Worm (Caenorhabditis elegans) whole organism, L4 larva: ENCODE measurements around the gene mrps-28.

Source experiments
- D1046.2 ChIP-seq: fragments of 200-800 bp; sonication (Bioruptor generic); IDR thresholded peaks from 2 replicates; pipeline ENCODE4 v1.3.6; 2022; ENCODE audit warnings: missing genetic modification characterization, missing compliant biosample characterization
- F10B5.3 ChIP-seq: sonication (generic microtip); optimal IDR thresholded peaks from 2 replicates; lab custom pipeline; 2016; ENCODE audit warnings: mild to moderate bottlenecking, missing genetic modification characterization, missing compliant biosample characterization
- F26F4.8 ChIP-seq: fragments of 200-800 bp; sonication (Bioruptor generic); conservative IDR thresholded peaks from 2 replicates; pipeline ENCODE4 v1.3.6; 2022; ENCODE audit warnings: missing genetic modification characterization, missing compliant biosample characterization
- F37D6.2 ChIP-seq: sonication (generic microtip); optimal IDR thresholded peaks from 2 replicates; lab custom pipeline; 2016; ENCODE audit warnings: mild to moderate bottlenecking, missing genetic modification characterization, missing compliant biosample characterization
- R02D3.7 ChIP-seq: fragments of 150-350 bp; sonication (generic microtip); optimal IDR thresholded peaks from 3 replicates; lab custom pipeline; 2014; ENCODE audit warnings: missing biosample characterization, missing genetic modification characterization
- T26A8.4 ChIP-seq: fragments of 200-800 bp; sonication (Bioruptor generic); IDR thresholded peaks from 2 replicates; pipeline ENCODE4 v1.3.6; 2022; ENCODE audit warnings: missing genetic modification characterization, missing compliant biosample characterization
- Y105C5A.15 ChIP-seq: fragments of 200-800 bp; sonication (Bioruptor generic); IDR thresholded peaks from 2 replicates; pipeline ENCODE4 v1.3.6; 2022; ENCODE audit warnings: missing genetic modification characterization, missing compliant biosample characterization
- Y75B8A.6 ChIP-seq: fragments of 200-800 bp; sonication (Bioruptor generic); IDR thresholded peaks from 2 replicates; pipeline ENCODE4 v1.3.6; 2022; ENCODE audit warnings: missing genetic modification reagents, missing genetic modification characterization, missing compliant biosample characterization
- aly-2 ChIP-seq: sonication (generic microtip); optimal IDR thresholded peaks from 2 replicates; lab custom pipeline; 2018; ENCODE audit warnings: missing biosample characterization, missing genetic modification characterization
- ama-1 ChIP-seq: fragments of 150-350 bp; optimal IDR thresholded peaks from 2 replicates; lab custom pipeline; 2014; ENCODE audit warnings: inconsistent platforms, mixed read lengths
- ceh-20 ChIP-seq: fragments of 200-800 bp; sonication (Bioruptor generic); IDR thresholded peaks from 2 replicates; pipeline ENCODE4 v1.3.6; 2022; ENCODE audit warnings: missing genetic modification reagents, missing genetic modification characterization, missing compliant biosample characterization
- ces-1 ChIP-seq: fragments of 150-350 bp; sonication (generic microtip); optimal IDR thresholded peaks from 4 replicates; lab custom pipeline; 2014; ENCODE audit warnings: missing biosample characterization, missing genetic modification reagents, missing genetic modification characterization
- ctbp-1 ChIP-seq: fragments of 200-800 bp; sonication (Bioruptor generic); IDR thresholded peaks from 2 replicates; pipeline ENCODE4 v1.3.6; 2022; ENCODE audit warnings: missing genetic modification reagents, missing genetic modification characterization, missing compliant biosample characterization
- dmd-6 ChIP-seq: fragments of 200-800 bp; sonication (Bioruptor generic); IDR thresholded peaks from 2 replicates; pipeline ENCODE4 v1.3.6; 2022; ENCODE audit warnings: missing genetic modification reagents, missing genetic modification characterization, missing compliant biosample characterization
- dmd-8 ChIP-seq: fragments of 200-800 bp; sonication (Bioruptor generic); IDR thresholded peaks from 2 replicates; pipeline ENCODE4 v1.3.6; 2022; ENCODE audit warnings: missing genetic modification characterization, missing compliant biosample characterization
- dmd-9 ChIP-seq: fragments of 200-800 bp; sonication (Bioruptor generic); IDR thresholded peaks from 2 replicates; pipeline ENCODE4 v1.3.6; 2022; ENCODE audit warnings: missing genetic modification reagents, missing genetic modification characterization, missing compliant biosample characterization
- fos-1 ChIP-seq: fragments of 150-350 bp; optimal IDR thresholded peaks from 2 replicates; lab custom pipeline; 2014; ENCODE audit warnings: missing biosample characterization, missing genetic modification characterization
- gei-8 ChIP-seq: fragments of 200-800 bp; sonication (Bioruptor generic); optimal IDR thresholded peaks from 2 replicates; lab custom pipeline; 2018; ENCODE audit warnings: mild to moderate bottlenecking, missing genetic modification characterization, missing compliant biosample characterization
- hlh-11 ChIP-seq: fragments of 200-800 bp; sonication (Bioruptor generic); optimal IDR thresholded peaks from 2 replicates; lab custom pipeline; 2018; ENCODE audit warnings: mild to moderate bottlenecking, missing genetic modification characterization, missing compliant biosample characterization
- hlh-30 ChIP-seq: sonication (generic microtip); optimal IDR thresholded peaks from 2 replicates; lab custom pipeline; 2017; ENCODE audit warnings: antibody characterized with exemption, mild to moderate bottlenecking, missing genetic modification characterization, missing compliant biosample characterization; ENCODE audit not compliant: insufficient read depth
- hmg-1.1 ChIP-seq: fragments of 200-800 bp; sonication (Bioruptor generic); IDR thresholded peaks from 2 replicates; pipeline ENCODE4 v1.3.6; 2022; ENCODE audit warnings: missing genetic modification reagents, missing genetic modification characterization, missing compliant biosample characterization
- jun-1 ChIP-seq: fragments of 150-350 bp; optimal IDR thresholded peaks from 2 replicates; lab custom pipeline; 2014; ENCODE audit warnings: missing biosample characterization, missing genetic modification reagents, missing genetic modification characterization
- lin-13 ChIP-seq: fragments of 150-350 bp; optimal IDR thresholded peaks from 2 replicates; lab custom pipeline; 2014; ENCODE audit warnings: missing biosample characterization, missing genetic modification reagents, missing genetic modification characterization
- lin-15B ChIP-seq: fragments of 150-350 bp; sonication (generic microtip); optimal IDR thresholded peaks from 3 replicates; lab custom pipeline; 2014; ENCODE audit warnings: missing biosample characterization, missing genetic modification characterization
- madf-5 ChIP-seq, 2 experiments: fragments of 200-800 bp; sonication (Bioruptor generic); IDR thresholded peaks; 2 replicates each; pipeline ENCODE4 v1.3.6; 2022; ENCODE audit warnings: missing compliant biosample characterization in 2 of 2, missing genetic modification characterization in 2 of 2
- nhr-237 ChIP-seq: sonication (generic microtip); optimal IDR thresholded peaks from 2 replicates; lab custom pipeline; 2017; ENCODE audit warnings: missing biosample characterization, missing genetic modification characterization
- nhr-25 ChIP-seq: sonication (generic microtip); optimal IDR thresholded peaks from 2 replicates; lab custom pipeline; 2017; ENCODE audit warnings: missing genetic modification characterization, mild to moderate bottlenecking, missing compliant biosample characterization, antibody characterized with exemption, moderate library complexity, borderline replicate concordance; ENCODE audit not compliant: insufficient read depth
- nhr-28 ChIP-seq: fragments of 150-350 bp; optimal IDR thresholded peaks from 2 replicates; lab custom pipeline; 2014; ENCODE audit warnings: missing biosample characterization, missing genetic modification characterization
- nhr-41 ChIP-seq: fragments of 200-800 bp; sonication (Bioruptor generic); IDR thresholded peaks from 2 replicates; pipeline ENCODE4 v1.3.6; 2022; ENCODE audit warnings: missing genetic modification reagents, missing genetic modification characterization, missing compliant biosample characterization
- nhr-48 ChIP-seq: sonication (generic microtip); optimal IDR thresholded peaks from 2 replicates; lab custom pipeline; 2016; ENCODE audit warnings: mild to moderate bottlenecking, missing genetic modification characterization, missing compliant biosample characterization
- php-3 ChIP-seq: fragments of 200-800 bp; sonication (Bioruptor generic); IDR thresholded peaks from 2 replicates; pipeline ENCODE4 v1.3.6; 2022; ENCODE audit warnings: missing genetic modification reagents, missing genetic modification characterization, missing compliant biosample characterization
- rbr-2 ChIP-seq: sonication (generic microtip); optimal IDR thresholded peaks from 2 replicates; lab custom pipeline; 2016; ENCODE audit warnings: missing genotype, missing genetic modification characterization, missing compliant biosample characterization
- skn-1 ChIP-seq: fragments of 150-350 bp; optimal IDR thresholded peaks from 2 replicates; lab custom pipeline; 2014; ENCODE audit warnings: missing biosample characterization, missing genetic modification characterization
- spr-1 ChIP-seq: sonication (generic microtip); optimal IDR thresholded peaks from 2 replicates; lab custom pipeline; 2016; ENCODE audit warnings: mild to moderate bottlenecking, missing genetic modification characterization, missing compliant biosample characterization
- spr-3 ChIP-seq: fragments of 200-800 bp; sonication (Bioruptor generic); optimal IDR thresholded peaks from 2 replicates; lab custom pipeline; 2018; ENCODE audit warnings: mild to moderate bottlenecking, missing genetic modification characterization, missing compliant biosample characterization
- unc-130 ChIP-seq: sonication (generic microtip); optimal IDR thresholded peaks from 2 replicates; lab custom pipeline; 2016; ENCODE audit warnings: missing genetic modification reagents, missing genetic modification characterization, missing compliant biosample characterization
- unc-39 ChIP-seq: sonication (generic microtip); optimal IDR thresholded peaks from 2 replicates; lab custom pipeline; 2017; ENCODE audit warnings: missing biosample characterization, missing genetic modification characterization
- vab-7 ChIP-seq: fragments of 200-800 bp; sonication (Bioruptor generic); IDR thresholded peaks from 2 replicates; pipeline ENCODE4 v1.3.6; 2022; ENCODE audit warnings: missing genetic modification reagents, missing genetic modification characterization, missing compliant biosample characterization
- zag-1 ChIP-seq: fragments of 150-350 bp; optimal IDR thresholded peaks from 2 replicates; lab custom pipeline; 2014; ENCODE audit warnings: missing biosample characterization, missing genetic modification characterization
- zfp-2 ChIP-seq: sonication (generic microtip); optimal IDR thresholded peaks from 2 replicates; lab custom pipeline; 2016; ENCODE audit warnings: mild to moderate bottlenecking, missing genetic modification characterization, missing compliant biosample characterization
- zip-11 ChIP-seq: fragments of 200-800 bp; sonication (Bioruptor generic); IDR thresholded peaks from 2 replicates; pipeline ENCODE4 v1.3.6; 2022; ENCODE audit warnings: missing genetic modification characterization, missing compliant biosample characterization

mrps-28 gene

ce11 chrV:19608665-19609064 lies 35.4 kb upstream of the mrps-28 start:
- TF ChIP-seq T26A8.4 (GFP tag; lab: Robert Waterston, UW) (0 out of 2 replicates have a peak, but pooled peaks have one; percentile 23), dmd-9 (GFP tag; lab: Robert Waterston, UW) (no peak), nhr-48 (tag; lab: Kevin White, UChicago) (peak; percentile 37), nhr-237 (tag; lab: Kevin White, UChicago) (no peak), Y75B8A.6 (GFP tag; lab: Robert Waterston, UW) (no peak), F37D6.2 (tag; lab: Kevin White, UChicago) (no peak), madf-5 (GFP tag; IDR thresholded peaks at IDR 0.05; lab: Robert Waterston, UW) (no peak), ceh-20 (GFP tag; lab: Robert Waterston, UW) (no peak), dmd-8 (GFP tag; lab: Robert Waterston, UW) (no peak), zip-11 (GFP tag; lab: Robert Waterston, UW) (no peak), zfp-2 (tag; lab: Kevin White, UChicago) (no peak), hlh-30 (no peak), D1046.2 (GFP tag; lab: Robert Waterston, UW) (no peak), lin-15B (no peak), F26F4.8 (GFP tag; lab: Robert Waterston, UW) (no peak), hlh-11 (tag; lab: Kevin White, UChicago) (peak; percentile 21), ctbp-1 (GFP tag; lab: Robert Waterston, UW) (no peak), php-3 (GFP tag; lab: Robert Waterston, UW) (no peak), nhr-25 (tag; lab: Kevin White, UChicago) (no peak), zag-1 (no peak), spr-1 (tag; lab: Kevin White, UChicago) (no peak), R02D3.7 (tag; lab: Kevin White, UChicago) (no peak), spr-3 (GFP tag; lab: Kevin White, UChicago) (no peak), nhr-28 (tag; lab: Kevin White, UChicago) (peak; percentile 68), rbr-2 (tag; lab: Kevin White, UChicago) (no peak), unc-130 (no peak), aly-2 (tag; lab: Kevin White, UChicago) (no peak), ama-1 (lab: Kevin White, UChicago) (peak; percentile 5), gei-8 (GFP tag; lab: Kevin White, UChicago) (no peak), jun-1 (tag; lab: Kevin White, UChicago) (no peak), unc-39 (no peak), F10B5.3 (tag; lab: Kevin White, UChicago) (no peak)

ce11 chrV:19609194-19609593 lies 34.8 kb upstream of the mrps-28 start, which contains the start of gene grsp-1:
Gene grsp-1 (plus strand): TSS chrV:19609494.
- TF ChIP-seq skn-1 (no peak), hmg-1.1 (no peak), dmd-6 (GFP tag; lab: Robert Waterston, UW) (no peak), spr-1 (tag; lab: Kevin White, UChicago) (no peak), dmd-9 (GFP tag; lab: Robert Waterston, UW) (no peak), ces-1 (GFP tag; lab: Kevin White, UChicago) (no peak), fos-1 (tag; lab: Kevin White, UChicago) (no peak), lin-13 (GFP tag; lab: Kevin White, UChicago) (no peak), R02D3.7 (tag; lab: Kevin White, UChicago) (no peak), vab-7 (no peak), Y105C5A.15 (GFP tag; lab: Robert Waterston, UW) (no peak), nhr-41 (GFP tag; lab: Robert Waterston, UW) (no peak), zfp-2 (tag; lab: Kevin White, UChicago) (no peak)
